Worm (Caenorhabditis elegans): ENCODE results near the gene Y39E4A.1.

DNA sequence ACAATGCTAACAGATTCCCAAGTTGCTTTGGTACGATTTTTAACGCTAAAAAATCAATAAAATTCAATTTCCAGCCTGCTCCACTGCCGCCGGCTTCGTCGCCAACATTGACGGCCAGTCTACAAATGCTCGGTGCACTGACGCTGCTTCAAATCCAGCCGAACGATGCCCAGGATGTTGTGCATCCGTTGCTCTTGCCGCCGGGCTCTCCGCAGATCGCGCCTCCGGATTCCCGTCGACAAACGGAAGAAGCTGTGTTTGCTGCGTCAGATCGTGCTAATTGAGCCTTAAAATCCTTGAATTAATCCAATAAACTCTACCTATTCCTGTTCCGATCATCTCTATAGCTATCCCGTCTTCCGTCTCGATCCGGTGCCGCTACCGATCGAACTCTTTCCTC lies 20.1 kb upstream of the Y39E4A.1 start:
- TF ChIP-seq dao-5 (tag; optimal IDR thresholded peaks at IDR 0.05) (no peak), him-1 (tag; optimal IDR thresholded peaks at IDR 0.05) (no peak)
